Worm (Caenorhabditis elegans) whole organism, young adult: ENCODE data around the gene D1086.6.

Experiments used
- B0019.2 ChIP-seq: fragments of 200-800 bp; sonication (Bioruptor generic); conservative IDR thresholded peaks from 2 replicates; pipeline ENCODE4 v1.3.6; 2022; ENCODE audit warnings: missing genetic modification reagents, missing genetic modification characterization, missing compliant biosample characterization
- B0035.1 ChIP-seq: sonication (generic microtip); optimal IDR thresholded peaks from 2 replicates; lab custom pipeline; 2016; ENCODE audit warnings: missing genetic modification characterization, mild to moderate bottlenecking, missing compliant biosample characterization, missing genotype, missing genetic modification reagents
- B0261.1 ChIP-seq: sonication (generic microtip); optimal IDR thresholded peaks from 2 replicates; lab custom pipeline; 2016; ENCODE audit warnings: mild to moderate bottlenecking, missing genetic modification characterization, moderate library complexity, missing compliant biosample characterization
- C06A6.2 ChIP-seq: fragments of 200-800 bp; sonication (Bioruptor generic); conservative IDR thresholded peaks from 2 replicates; pipeline ENCODE4 v1.3.6; 2022; ENCODE audit warnings: missing genetic modification characterization, missing compliant biosample characterization
- C17E4.6 ChIP-seq: fragments of 200-800 bp; sonication (Bioruptor generic); IDR thresholded peaks from 2 replicates; pipeline ENCODE4 v1.3.6; 2022; ENCODE audit warnings: missing genetic modification reagents, missing genetic modification characterization, missing compliant biosample characterization
- F10E7.11 ChIP-seq: sonication (generic microtip); optimal IDR thresholded peaks from 2 replicates; lab custom pipeline; 2017; ENCODE audit warnings: mild to moderate bottlenecking, missing genetic modification characterization, moderate library complexity, missing compliant biosample characterization
- F37B4.10 ChIP-seq: fragments of 200-800 bp; sonication (Bioruptor generic); IDR thresholded peaks from 2 replicates; pipeline ENCODE4 v1.3.6; 2022; ENCODE audit warnings: missing genetic modification characterization, missing compliant biosample characterization
- F39B2.1 ChIP-seq: fragments of 200-800 bp; sonication (Bioruptor generic); IDR thresholded peaks from 2 replicates; pipeline ENCODE4 v1.3.6; 2022; ENCODE audit warnings: missing genetic modification reagents, missing genetic modification characterization, missing compliant biosample characterization
- F57A8.1 ChIP-seq: fragments of 200-800 bp; sonication (Bioruptor generic); optimal IDR thresholded peaks from 2 replicates; lab custom pipeline; 2018; ENCODE audit warnings: mild to moderate bottlenecking, missing genetic modification characterization, moderate library complexity, missing compliant biosample characterization
- K11D2.4 ChIP-seq: fragments of 200-800 bp; sonication (Bioruptor generic); IDR thresholded peaks from 2 replicates; pipeline ENCODE4 v1.3.6; 2022; ENCODE audit warnings: missing genetic modification reagents, missing genetic modification characterization, missing compliant biosample characterization
- K12H6.12 ChIP-seq: fragments of 200-800 bp; sonication (Bioruptor generic); optimal IDR thresholded peaks from 2 replicates; lab custom pipeline; 2018; ENCODE audit warnings: mild to moderate bottlenecking, missing genetic modification characterization, missing compliant biosample characterization
- Y53G8AR.9 ChIP-seq: fragments of 200-800 bp; sonication (Bioruptor generic); conservative IDR thresholded peaks from 2 replicates; pipeline ENCODE4 v1.3.6; 2022; ENCODE audit warnings: missing genetic modification reagents, missing genetic modification characterization, missing compliant biosample characterization
- Y56A3A.18 ChIP-seq: fragments of 200-800 bp; sonication (Bioruptor generic); IDR thresholded peaks from 2 replicates; pipeline ENCODE4 v1.3.6; 2022; ENCODE audit warnings: missing genetic modification reagents, missing genetic modification characterization, missing compliant biosample characterization
- Y67H2A.10 ChIP-seq: fragments of 200-800 bp; sonication (Bioruptor generic); conservative IDR thresholded peaks from 2 replicates; pipeline ENCODE4 v1.3.6; 2022; ENCODE audit warnings: missing genetic modification reagents, missing genetic modification characterization, missing compliant biosample characterization
- ZK185.1 ChIP-seq: sonication (generic microtip); optimal IDR thresholded peaks from 2 replicates; lab custom pipeline; 2016; ENCODE audit warnings: mild to moderate bottlenecking, missing genetic modification characterization, missing compliant biosample characterization; ENCODE audit not compliant: poor library complexity, severe bottlenecking
- attf-3 ChIP-seq: fragments of 200-800 bp; sonication (Bioruptor generic); conservative IDR thresholded peaks from 2 replicates; pipeline ENCODE4 v1.3.6; 2022; ENCODE audit warnings: missing genetic modification reagents, missing genetic modification characterization, missing compliant biosample characterization
- attf-5 ChIP-seq: fragments of 200-800 bp; sonication (Bioruptor generic); optimal IDR thresholded peaks from 2 replicates; lab custom pipeline; 2018; ENCODE audit warnings: mild to moderate bottlenecking, missing genetic modification characterization, missing compliant biosample characterization
- attf-6 ChIP-seq: fragments of 200-800 bp; sonication (Bioruptor generic); IDR thresholded peaks from 2 replicates; pipeline ENCODE4 v1.3.6; 2022; ENCODE audit warnings: missing genetic modification reagents, missing genetic modification characterization, missing compliant biosample characterization
- bed-1 ChIP-seq: fragments of 200-800 bp; sonication (Bioruptor generic); IDR thresholded peaks from 2 replicates; pipeline ENCODE4 v1.3.6; 2022; ENCODE audit warnings: missing genetic modification reagents, missing genetic modification characterization, missing compliant biosample characterization
- ccch-3 ChIP-seq: fragments of 200-800 bp; sonication (Bioruptor generic); optimal IDR thresholded peaks from 2 replicates; lab custom pipeline; 2018; ENCODE audit warnings: mild to moderate bottlenecking, missing genetic modification characterization, missing compliant biosample characterization
- cebp-1 ChIP-seq, 2 experiments: fragments of 200-800 bp in 1 of 2; sonication (Bioruptor generic) in 1 of 2; sonication (generic microtip) in 1 of 2; IDR thresholded peaks in 1 of 2; optimal IDR thresholded peaks in 1 of 2; 2 replicates each; pipeline versions ENCODE4 v1.3.6 to Lab custom; 2017 to 2022; ENCODE audit warnings: missing compliant biosample characterization in 2 of 2, missing genetic modification characterization in 2 of 2, mild to moderate bottlenecking in 1 of 2, missing genetic modification reagents in 1 of 2, moderate library complexity in 1 of 2
- ceh-27 ChIP-seq: fragments of 200-800 bp; sonication (Bioruptor generic); optimal IDR thresholded peaks from 2 replicates; lab custom pipeline; 2018; ENCODE audit warnings: mild to moderate bottlenecking, missing genetic modification characterization, moderate library complexity, missing compliant biosample characterization
- ceh-40 ChIP-seq: fragments of 200-800 bp; sonication (Bioruptor generic); IDR thresholded peaks from 2 replicates; pipeline ENCODE4 v1.3.6; 2022; ENCODE audit warnings: missing genetic modification characterization, missing compliant biosample characterization
- ceh-58 ChIP-seq: fragments of 200-800 bp; sonication (Bioruptor generic); IDR thresholded peaks from 2 replicates; pipeline ENCODE4 v1.3.6; 2022; ENCODE audit warnings: missing genetic modification characterization, missing compliant biosample characterization
- ceh-79 ChIP-seq: sonication (generic microtip); optimal IDR thresholded peaks from 2 replicates; lab custom pipeline; 2017; ENCODE audit warnings: mild to moderate bottlenecking, missing genetic modification characterization, missing compliant biosample characterization
- ceh-91 ChIP-seq: fragments of 200-800 bp; sonication (Bioruptor generic); IDR thresholded peaks from 2 replicates; pipeline ENCODE4 v1.3.6; 2022; ENCODE audit warnings: missing genetic modification reagents, missing genetic modification characterization, missing compliant biosample characterization
- dox-1 ChIP-seq: fragments of 200-800 bp; sonication (Bioruptor generic); IDR thresholded peaks from 2 replicates; pipeline ENCODE4 v1.3.6; 2022; ENCODE audit warnings: missing genetic modification reagents, missing genetic modification characterization, missing compliant biosample characterization
- egl-18 ChIP-seq: fragments of 200-800 bp; sonication (Bioruptor generic); IDR thresholded peaks from 2 replicates; pipeline ENCODE4 v1.3.6; 2022; ENCODE audit warnings: missing genetic modification reagents, missing genetic modification characterization, missing compliant biosample characterization
- egl-44 ChIP-seq: fragments of 200-800 bp; sonication (Bioruptor generic); IDR thresholded peaks from 2 replicates; pipeline ENCODE4 v1.3.6; 2022; ENCODE audit warnings: missing genetic modification reagents, missing genetic modification characterization, missing compliant biosample characterization
- ekl-4 ChIP-seq: fragments of 200-800 bp; sonication (Bioruptor generic); IDR thresholded peaks from 2 replicates; pipeline ENCODE4 v1.3.6; 2022; ENCODE audit warnings: missing genetic modification reagents, missing genetic modification characterization, missing compliant biosample characterization
- hsf-1 ChIP-seq: fragments of 200-800 bp; sonication (Bioruptor generic); IDR thresholded peaks from 2 replicates; pipeline ENCODE4 v1.3.6; 2022; ENCODE audit warnings: missing genetic modification reagents, missing genetic modification characterization, missing compliant biosample characterization
- lag-1 ChIP-seq: fragments of 200-800 bp; sonication (Bioruptor generic); IDR thresholded peaks from 2 replicates; pipeline ENCODE4 v1.3.6; 2022; ENCODE audit warnings: missing genetic modification reagents, missing genetic modification characterization, missing compliant biosample characterization
- let-526 ChIP-seq: fragments of 200-800 bp; sonication (Bioruptor generic); IDR thresholded peaks from 2 replicates; pipeline ENCODE4 v1.3.6; 2022; ENCODE audit warnings: missing genetic modification reagents, missing genetic modification characterization, missing compliant biosample characterization
- lin-26 ChIP-seq: fragments of 200-800 bp; sonication (Bioruptor generic); IDR thresholded peaks from 2 replicates; pipeline ENCODE4 v1.3.6; 2022; ENCODE audit warnings: missing genetic modification reagents, missing genetic modification characterization, missing compliant biosample characterization
- madf-10 ChIP-seq: sonication (generic microtip); optimal IDR thresholded peaks from 2 replicates; lab custom pipeline; 2016; ENCODE audit warnings: mild to moderate bottlenecking, missing genetic modification characterization, missing compliant biosample characterization
- madf-3 ChIP-seq: fragments of 200-800 bp; sonication (Bioruptor generic); IDR thresholded peaks from 2 replicates; pipeline ENCODE4 v1.3.6; 2022; ENCODE audit warnings: missing genetic modification reagents, missing genetic modification characterization, missing compliant biosample characterization
- madf-6 ChIP-seq: fragments of 200-800 bp; sonication (Bioruptor generic); IDR thresholded peaks from 2 replicates; pipeline ENCODE4 v1.3.6; 2022; ENCODE audit warnings: missing genetic modification reagents, missing genetic modification characterization, missing compliant biosample characterization
- nfya-2 ChIP-seq: fragments of 200-800 bp; sonication (Bioruptor generic); IDR thresholded peaks from 2 replicates; pipeline ENCODE4 v1.3.6; 2022; ENCODE audit warnings: missing genetic modification reagents, missing genetic modification characterization, missing compliant biosample characterization
- pbrm-1 ChIP-seq: fragments of 200-800 bp; sonication (Bioruptor generic); IDR thresholded peaks from 2 replicates; pipeline ENCODE4 v1.3.6; 2022; ENCODE audit warnings: missing genetic modification reagents, missing genetic modification characterization, missing compliant biosample characterization
- rcor-1 ChIP-seq: fragments of 200-800 bp; sonication (Bioruptor generic); IDR thresholded peaks from 2 replicates; pipeline ENCODE4 v1.3.6; 2022; ENCODE audit warnings: missing genetic modification reagents, missing genetic modification characterization, missing compliant biosample characterization
- sea-2 ChIP-seq: fragments of 200-800 bp; sonication (Bioruptor generic); IDR thresholded peaks from 2 replicates; pipeline ENCODE4 v1.3.6; 2022; ENCODE audit warnings: missing genetic modification characterization, missing compliant biosample characterization
- tlf-1 ChIP-seq: fragments of 200-800 bp; sonication (Bioruptor generic); optimal IDR thresholded peaks from 2 replicates; lab custom pipeline; 2018; ENCODE audit warnings: mild to moderate bottlenecking, missing genetic modification characterization, missing compliant biosample characterization
- zfh-2 ChIP-seq: fragments of 200-800 bp; sonication (Bioruptor generic); conservative IDR thresholded peaks from 2 replicates; pipeline ENCODE4 v1.3.6; 2022; ENCODE audit warnings: missing genetic modification reagents, missing genetic modification characterization, missing compliant biosample characterization
- ztf-18 ChIP-seq: sonication (generic microtip); optimal IDR thresholded peaks from 2 replicates; lab custom pipeline; 2016; ENCODE audit warnings: missing genotype, mild to moderate bottlenecking, missing genetic modification characterization, missing compliant biosample characterization
- ztf-22 ChIP-seq: fragments of 200-800 bp; sonication (Bioruptor generic); optimal IDR thresholded peaks from 2 replicates; lab custom pipeline; 2018; ENCODE audit warnings: mild to moderate bottlenecking, missing genetic modification characterization, moderate library complexity, missing compliant biosample characterization
- ztf-25 ChIP-seq: fragments of 200-800 bp; sonication (Bioruptor generic); IDR thresholded peaks from 2 replicates; pipeline ENCODE4 v1.3.6; 2022; ENCODE audit warnings: missing genetic modification reagents, missing genetic modification characterization, missing compliant biosample characterization
- ztf-26 ChIP-seq: sonication (generic microtip); optimal IDR thresholded peaks from 2 replicates; lab custom pipeline; 2017; ENCODE audit warnings: missing genetic modification characterization, missing compliant biosample characterization
- ztf-3 ChIP-seq: fragments of 200-800 bp; sonication (Bioruptor generic); optimal IDR thresholded peaks from 2 replicates; lab custom pipeline; 2018; ENCODE audit warnings: mild to moderate bottlenecking, missing genetic modification characterization, missing compliant biosample characterization

The D1086.6 gene

DNA sequence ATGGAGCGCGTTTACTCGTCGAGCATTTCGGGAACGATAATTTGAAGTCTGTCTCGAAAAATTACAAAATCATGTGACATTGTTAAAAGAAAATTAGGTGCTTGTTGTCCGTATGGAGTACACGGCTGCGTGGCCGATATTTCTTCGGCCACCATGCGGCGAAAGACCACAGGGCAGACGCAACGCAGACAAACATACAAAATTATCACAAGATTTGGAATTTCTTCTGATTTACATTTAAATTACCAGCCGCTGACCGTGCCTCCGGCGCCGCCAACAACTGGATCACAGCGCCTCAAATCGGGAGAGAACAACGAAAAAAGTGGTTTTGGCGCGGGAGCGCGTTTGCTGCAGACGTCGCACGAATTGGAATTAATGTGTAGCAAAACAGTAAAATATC is 24.5 kb upstream of the D1086.6 start:
- TF ChIP-seq madf-10 (tag; lab: Kevin White, UChicago) (peak; percentile 88), zfh-2 (GFP tag; lab: Robert Waterston, UW) (peak; percentile 82), dox-1 (peak; percentile 98), ztf-25 (peak; percentile 77; the same call in 1 of the 2 replicates), madf-6 (GFP tag; lab: Robert Waterston, UW) (peak; percentile 85), tlf-1 (GFP tag; lab: Kevin White, UChicago) (peak; percentile 85), let-526 (peak; percentile 98), Y56A3A.18 (peak; percentile 93), ceh-91 (GFP tag; lab: Robert Waterston, UW) (peak; percentile 77), lag-1 (GFP tag; lab: Robert Waterston, UW) (peak; percentile 97), ztf-22 (GFP tag; lab: Kevin White, UChicago) (peak; percentile 78), hsf-1 (GFP tag; lab: Robert Waterston, UW) (peak; percentile 74), madf-3 (GFP tag; lab: Robert Waterston, UW) (peak; percentile 94), ztf-3 (GFP tag; lab: Kevin White, UChicago) (peak; percentile 73), ZK185.1 (peak; percentile 97), ekl-4 (GFP tag; lab: Robert Waterston, UW) (peak; percentile 98), F57A8.1 (peak; percentile 34), ceh-58 (GFP tag; lab: Robert Waterston, UW) (0 out of 2 replicates have a peak, but pooled peaks have one; percentile 13), ceh-79 (tag; lab: Kevin White, UChicago) (peak; percentile 68), B0261.1 (tag; lab: Kevin White, UChicago) (peak; percentile 17), rcor-1 (GFP tag; lab: Robert Waterston, UW) (peak; percentile 95), K11D2.4 (GFP tag; lab: Robert Waterston, UW) (peak; percentile 97), B0035.1 (tag; lab: Kevin White, UChicago) (peak; percentile 62), bed-1 (GFP tag; lab: Robert Waterston, UW) (peak; percentile 97), C17E4.6 (GFP tag; lab: Robert Waterston, UW) (peak; percentile 85), ccch-3 (GFP tag; lab: Kevin White, UChicago) (peak; percentile 92), attf-5 (peak; percentile 95), ztf-18 (tag; lab: Kevin White, UChicago) (peak; percentile 55), egl-18 (GFP tag; lab: Robert Waterston, UW) (peak; percentile 95), lin-26 (peak; percentile 83), sea-2 (GFP tag; lab: Robert Waterston, UW) (peak; percentile 93), Y67H2A.10 (peak; percentile 90), F37B4.10 (GFP tag; lab: Robert Waterston, UW) (peak; percentile 90; the same call in 1 of the 2 replicates), Y53G8AR.9 (GFP tag; lab: Robert Waterston, UW) (peak; percentile 97), ceh-27 (peak; percentile 96), egl-44 (GFP tag; lab: Robert Waterston, UW) (peak; percentile 94), ceh-40 (0 out of 2 replicates have a peak, but pooled peaks have one; percentile 25), B0019.2 (GFP tag; lab: Robert Waterston, UW) (0 out of 2 replicates have a peak, but pooled peaks have one; percentile 15), attf-3 (GFP tag; lab: Robert Waterston, UW) (peak; percentile 82), cebp-1 (GFP tag; IDR thresholded peaks at IDR 0.05; lab: Robert Waterston, UW) (peak; percentile 87), cebp-1 (tag; optimal IDR thresholded peaks at IDR 0.05; lab: Kevin White, UChicago) (peak; percentile 87), ztf-26 (tag; lab: Kevin White, UChicago) (peak; percentile 94), pbrm-1 (GFP tag; lab: Robert Waterston, UW) (peak; percentile 95), F39B2.1 (0 out of 2 replicates have a peak, but pooled peaks have one; percentile 42), K12H6.12 (peak; percentile 92), nfya-2 (GFP tag; lab: Robert Waterston, UW) (0 out of 2 replicates have a peak, but pooled peaks have one; percentile 40), C06A6.2 (GFP tag; lab: Robert Waterston, UW) (peak; percentile 97), attf-6 (GFP tag; lab: Robert Waterston, UW) (peak; percentile 58), F10E7.11 (tag; lab: Kevin White, UChicago) (peak; percentile 47)
